Worm (Caenorhabditis elegans): ENCODE data around the gene T07E3.2.

T07E3.2 gene

DNA sequence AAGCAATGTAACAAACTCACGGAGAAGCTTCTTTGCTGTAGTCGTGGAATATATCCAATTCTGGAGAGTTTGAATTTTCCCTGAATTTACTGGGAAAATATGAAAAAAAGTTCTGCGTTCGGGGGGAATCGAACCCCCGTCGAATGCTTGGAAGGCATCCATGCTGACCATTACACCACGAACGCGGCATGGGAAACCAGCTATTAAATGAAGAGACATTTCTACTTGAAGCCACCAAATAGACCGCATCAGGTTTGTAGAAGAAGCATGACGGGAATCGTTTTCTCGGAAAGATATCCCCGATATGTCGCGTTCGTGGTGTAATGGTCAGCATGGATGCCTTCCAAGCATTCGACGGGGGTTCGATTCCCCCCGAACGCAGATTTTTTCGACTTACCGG lies 18.0 kb upstream of the T07E3.2 start (continued):
- peak; percentile 71 for TF ChIP-seq vab-7 (GFP tag; IDR thresholded peaks at IDR 0.05)
- TF ChIP-seq dmd-6 (GFP tag; IDR thresholded peaks at IDR 0.05) = 0 out of 2 replicates have a peak, but pooled peaks have one; percentile 43
- TF ChIP-seq nhr-76 (tag; optimal IDR thresholded peaks at IDR 0.05) = no peak
- no peak for TF ChIP-seq unc-39 (tag; optimal IDR thresholded peaks at IDR 0.05)
- TF ChIP-seq nhr-48 (tag; optimal IDR thresholded peaks at IDR 0.05) = peak; percentile 45
- TF ChIP-seq egl-27 (tag; optimal IDR thresholded peaks at IDR 0.05) = no peak
- TF ChIP-seq lsy-2 (tag; optimal IDR thresholded peaks at IDR 0.05) = peak in 1 of 2 experiments; percentile 48
- TF ChIP-seq daf-12 (tag; optimal IDR thresholded peaks at IDR 0.05) = no peak
- no peak for TF ChIP-seq lin-15B (tag; optimal IDR thresholded peaks at IDR 0.05)
- TF ChIP-seq ceh-20 (GFP tag; IDR thresholded peaks at IDR 0.05) = peak; percentile 33; the same call in 1 of the 2 replicates
- peak; percentile 43 for TF ChIP-seq dve-1 (tag; optimal IDR thresholded peaks at IDR 0.05; ENCODE audit: insufficient read depth)
- no peak for TF ChIP-seq aly-2 (tag; optimal IDR thresholded peaks at IDR 0.05)
- TF ChIP-seq zip-11 (GFP tag; IDR thresholded peaks at IDR 0.05) = no peak
- no peak for TF ChIP-seq lin-39 (tag; optimal IDR thresholded peaks at IDR 0.05)
- TF ChIP-seq F10B5.3 (tag; optimal IDR thresholded peaks at IDR 0.05) = peak; percentile 16
- no peak for TF ChIP-seq nhr-28 (tag; optimal IDR thresholded peaks at IDR 0.05)
- no peak for TF ChIP-seq R02D3.7 (tag; optimal IDR thresholded peaks at IDR 0.05)
- TF ChIP-seq ZK337.2 (GFP tag; IDR thresholded peaks at IDR 0.05) = no peak
- TF ChIP-seq nhr-10 (tag; optimal IDR thresholded peaks at IDR 0.05) = no peak
- TF ChIP-seq lin-29 (GFP tag; IDR thresholded peaks at IDR 0.05) = 0 out of 2 replicates have a peak, but pooled peaks have one; percentile 25
- peak; percentile 10 for TF ChIP-seq lir-3 (tag; optimal IDR thresholded peaks at IDR 0.05)
- no peak for TF ChIP-seq zag-1 (tag; optimal IDR thresholded peaks at IDR 0.05)
- TF ChIP-seq hmg-1.1 (GFP tag; IDR thresholded peaks at IDR 0.05) = peak; percentile 70
- TF ChIP-seq zip-2 (tag; optimal IDR thresholded peaks at IDR 0.05) = peak; percentile 66
- TF ChIP-seq attf-4 (tag; optimal IDR thresholded peaks at IDR 0.05) = no peak
- TF ChIP-seq zfp-2 (tag; optimal IDR thresholded peaks at IDR 0.05) = peak; percentile 24
- TF ChIP-seq spr-1 (tag; optimal IDR thresholded peaks at IDR 0.05) = no peak
- TF ChIP-seq ztf-11 (tag; optimal IDR thresholded peaks at IDR 0.05) = no peak
- no peak for TF ChIP-seq snpc-4 (tag; optimal IDR thresholded peaks at IDR 0.05)
- TF ChIP-seq nhr-42 (GFP tag; IDR thresholded peaks at IDR 0.05) = no peak; the same call in 1 of the 2 replicates
- TF ChIP-seq ceh-82 (tag; optimal IDR thresholded peaks at IDR 0.05) = no peak
- TF ChIP-seq sdz-12 (GFP tag; optimal IDR thresholded peaks at IDR 0.05) = no peak
- peak in 1 of 2 experiments; percentile 7 for TF ChIP-seq unc-62 (GFP tag; optimal IDR thresholded peaks at IDR 0.05 in 1 of 2)
- no peak for TF ChIP-seq unc-62 (tag; optimal IDR thresholded peaks at IDR 0.05)
- no peak for TF ChIP-seq T20F7.1 (GFP tag; optimal IDR thresholded peaks at IDR 0.05)
- TF ChIP-seq ZK546.5 (tag; optimal IDR thresholded peaks at IDR 0.05) = no peak
- no peak for TF ChIP-seq set-16 (GFP tag; IDR thresholded peaks at IDR 0.05)
- TF ChIP-seq nhr-111 (GFP tag; optimal IDR thresholded peaks at IDR 0.05) = no peak
- TF ChIP-seq aha-1 (tag) = no peak
- TF ChIP-seq nhr-25 (tag; optimal IDR thresholded peaks at IDR 0.05; ENCODE audit: borderline replicate concordance, insufficient read depth) = peak; percentile 56
- TF ChIP-seq hif-1 (tag; optimal IDR thresholded peaks at IDR 0.05) = no peak
- peak; percentile 63 for TF ChIP-seq Y5F2A.4 (GFP tag; optimal IDR thresholded peaks at IDR 0.05)
- no peak for TF ChIP-seq ceh-62 (tag; optimal IDR thresholded peaks at IDR 0.05)
- TF ChIP-seq mxl-2 (GFP tag; conservative IDR thresholded peaks at IDR 0.05) = 0 out of 2 replicates have a peak, but pooled peaks have one; percentile 55
- no peak for TF ChIP-seq fkh-10 (GFP tag; optimal IDR thresholded peaks at IDR 0.05)
- TF ChIP-seq spr-3 (GFP tag; optimal IDR thresholded peaks at IDR 0.05) = peak; percentile 19
- 0 out of 2 replicates have a peak, but pooled peaks have one; percentile 55 for TF ChIP-seq F44E2.7 (GFP tag; IDR thresholded peaks at IDR 0.05)
- no peak for TF ChIP-seq ceh-32 (tag; optimal IDR thresholded peaks at IDR 0.05; ENCODE audit: poor library complexity)
- TF ChIP-seq unc-130 (GFP tag; optimal IDR thresholded peaks at IDR 0.05) = no peak
- peak; percentile 73 for TF ChIP-seq F26F4.8 (GFP tag; conservative IDR thresholded peaks at IDR 0.05)
- peak; percentile 25 for TF ChIP-seq duxl-1 (tag; optimal IDR thresholded peaks at IDR 0.05; ENCODE audit: poor library complexity)
- peak; percentile 86 for TF ChIP-seq arid-1 (GFP tag; conservative IDR thresholded peaks at IDR 0.05)

All from whole organism, L4 larva.